Worm (Caenorhabditis elegans) whole organism, L2 larva: ENCODE measurements around the gene aqp-12.
A peak's percentile ranks its signal among the peaks of the same experiment; 100 is the strongest.

Experiments
- R02D3.7 ChIP-seq: fragments of 150-350 bp; optimal IDR thresholded peaks from 2 replicates; lab custom pipeline; 2014; ENCODE audit warnings: missing biosample characterization, missing genetic modification characterization
- elt-1 ChIP-seq: fragments of 150-350 bp; optimal IDR thresholded peaks from 2 replicates; lab custom pipeline; 2014; ENCODE audit warnings: missing biosample characterization, missing genetic modification characterization
- mdl-1 ChIP-seq, 2 experiments: fragments of 150-350 bp in 1 of 2; sonication (generic microtip) in 1 of 2; optimal IDR thresholded peaks; 2 replicates each; lab custom pipeline; 2017; ENCODE audit warnings: missing biosample characterization in 2 of 2, missing genetic modification characterization in 2 of 2
- nhr-237 ChIP-seq: fragments of 150-350 bp; optimal IDR thresholded peaks from 2 replicates; lab custom pipeline; 2014; ENCODE audit warnings: missing biosample characterization, missing genetic modification characterization
- nhr-25 ChIP-seq: fragments of 150-350 bp; sonication (generic microtip); optimal IDR thresholded peaks from 3 replicates; lab custom pipeline; 2014; ENCODE audit warnings: missing biosample characterization, missing genetic modification characterization
- nhr-6 ChIP-seq: fragments of 150-350 bp; optimal IDR thresholded peaks from 2 replicates; lab custom pipeline; 2014; ENCODE audit warnings: missing biosample characterization, missing genetic modification characterization
- unc-55 ChIP-seq: fragments of 150-350 bp; sonication (generic microtip); optimal IDR thresholded peaks from 3 replicates; lab custom pipeline; 2014; ENCODE audit warnings: missing biosample characterization, missing genetic modification reagents, missing genetic modification characterization
- unc-62 ChIP-seq: fragments of 150-350 bp; optimal IDR thresholded peaks from 2 replicates; lab custom pipeline; 2014; ENCODE audit warnings: missing biosample characterization, missing genetic modification reagents, missing genetic modification characterization

- TF ChIP-seq nhr-237 (no peak), R02D3.7 (tag; lab: Kevin White, UChicago) (no peak), nhr-25 (peak; percentile 46), unc-55 (GFP tag; lab: Kevin White, UChicago) (no peak), unc-62 (no peak), elt-1 (no peak), nhr-6 (no peak), mdl-1 (tag; optimal IDR thresholded peaks at IDR 0.05; lab: Kevin White, UChicago) (no peak)
Observed at ce11 chrII:12237555-12237954, 34.5 kb downstream of the aqp-12 start.
